Worm (Caenorhabditis elegans) whole organism, young adult: ENCODE results near the gene C01G10.18.

Experiments
- B0019.2 ChIP-seq: fragments of 200-800 bp; sonication (Bioruptor generic); conservative IDR thresholded peaks from 2 replicates; pipeline ENCODE4 v1.3.6; 2022; ENCODE audit warnings: missing genetic modification reagents, missing genetic modification characterization, missing compliant biosample characterization
- B0035.1 ChIP-seq: sonication (generic microtip); optimal IDR thresholded peaks from 2 replicates; lab custom pipeline; 2016; ENCODE audit warnings: missing genetic modification characterization, mild to moderate bottlenecking, missing compliant biosample characterization, missing genotype, missing genetic modification reagents
- F10E7.11 ChIP-seq: sonication (generic microtip); optimal IDR thresholded peaks from 2 replicates; lab custom pipeline; 2017; ENCODE audit warnings: mild to moderate bottlenecking, missing genetic modification characterization, moderate library complexity, missing compliant biosample characterization
- F23B12.7 ChIP-seq: sonication (generic microtip); optimal IDR thresholded peaks from 2 replicates; lab custom pipeline; 2017; ENCODE audit warnings: missing genetic modification characterization, mild to moderate bottlenecking, missing compliant biosample characterization, antibody characterized with exemption, moderate library complexity; ENCODE audit not compliant: insufficient read depth
- F33H1.4 ChIP-seq: fragments of 200-800 bp; sonication (Bioruptor generic); IDR thresholded peaks from 2 replicates; pipeline ENCODE4 v1.3.6; 2022; ENCODE audit warnings: missing genetic modification reagents, missing genetic modification characterization, missing compliant biosample characterization
- F49E8.2 ChIP-seq: sonication (generic microtip); optimal IDR thresholded peaks from 3 replicates; lab custom pipeline; 2017; ENCODE audit warnings: missing genetic modification characterization, mild to moderate bottlenecking, missing compliant biosample characterization, antibody characterized with exemption, moderate library complexity; ENCODE audit not compliant: insufficient read depth
- F55B11.4 ChIP-seq: sonication (generic microtip); optimal IDR thresholded peaks from 2 replicates; lab custom pipeline; 2016; ENCODE audit warnings: missing compliant biosample characterization, missing genetic modification characterization, borderline replicate concordance; ENCODE audit not compliant: insufficient read depth
- Y53F4B.3 ChIP-seq: fragments of 200-800 bp; sonication (Bioruptor generic); IDR thresholded peaks from 2 replicates; pipeline ENCODE4 v1.3.6; 2022; ENCODE audit warnings: missing genetic modification reagents, missing genetic modification characterization, missing compliant biosample characterization
- Y53G8AR.9 ChIP-seq: fragments of 200-800 bp; sonication (Bioruptor generic); conservative IDR thresholded peaks from 2 replicates; pipeline ENCODE4 v1.3.6; 2022; ENCODE audit warnings: missing genetic modification reagents, missing genetic modification characterization, missing compliant biosample characterization
- ZK185.1 ChIP-seq: sonication (generic microtip); optimal IDR thresholded peaks from 2 replicates; lab custom pipeline; 2016; ENCODE audit warnings: mild to moderate bottlenecking, missing genetic modification characterization, missing compliant biosample characterization; ENCODE audit not compliant: poor library complexity, severe bottlenecking
- atf-7 ChIP-seq: sonication (generic microtip); optimal IDR thresholded peaks from 2 replicates; lab custom pipeline; 2017; ENCODE audit warnings: mild to moderate bottlenecking, missing genetic modification characterization, missing compliant biosample characterization
- athp-1 ChIP-seq: sonication (generic microtip); optimal IDR thresholded peaks from 2 replicates; lab custom pipeline; 2017; ENCODE audit warnings: mild to moderate bottlenecking, missing genetic modification characterization, missing compliant biosample characterization
- attf-5 ChIP-seq: fragments of 200-800 bp; sonication (Bioruptor generic); optimal IDR thresholded peaks from 2 replicates; lab custom pipeline; 2018; ENCODE audit warnings: mild to moderate bottlenecking, missing genetic modification characterization, missing compliant biosample characterization
- attf-6 ChIP-seq: fragments of 200-800 bp; sonication (Bioruptor generic); IDR thresholded peaks from 2 replicates; pipeline ENCODE4 v1.3.6; 2022; ENCODE audit warnings: missing genetic modification reagents, missing genetic modification characterization, missing compliant biosample characterization
- bed-2 ChIP-seq: fragments of 200-800 bp; sonication (Bioruptor generic); IDR thresholded peaks from 2 replicates; pipeline ENCODE4 v1.3.6; 2022; ENCODE audit warnings: missing genetic modification reagents, missing genetic modification characterization, missing compliant biosample characterization
- ccch-3 ChIP-seq: fragments of 200-800 bp; sonication (Bioruptor generic); optimal IDR thresholded peaks from 2 replicates; lab custom pipeline; 2018; ENCODE audit warnings: mild to moderate bottlenecking, missing genetic modification characterization, missing compliant biosample characterization
- cebp-1 ChIP-seq, 2 experiments: fragments of 200-800 bp in 1 of 2; sonication (Bioruptor generic) in 1 of 2; sonication (generic microtip) in 1 of 2; IDR thresholded peaks in 1 of 2; optimal IDR thresholded peaks in 1 of 2; 2 replicates each; pipeline versions ENCODE4 v1.3.6 to Lab custom; 2017 to 2022; ENCODE audit warnings: missing compliant biosample characterization in 2 of 2, missing genetic modification characterization in 2 of 2, mild to moderate bottlenecking in 1 of 2, missing genetic modification reagents in 1 of 2, moderate library complexity in 1 of 2
- ceh-100 ChIP-seq: fragments of 200-800 bp; sonication (Bioruptor generic); IDR thresholded peaks from 2 replicates; pipeline ENCODE4 v1.3.6; 2022; ENCODE audit warnings: missing genetic modification reagents, missing genetic modification characterization, missing compliant biosample characterization
- ceh-79 ChIP-seq: sonication (generic microtip); optimal IDR thresholded peaks from 2 replicates; lab custom pipeline; 2017; ENCODE audit warnings: mild to moderate bottlenecking, missing genetic modification characterization, missing compliant biosample characterization
- ceh-91 ChIP-seq: fragments of 200-800 bp; sonication (Bioruptor generic); IDR thresholded peaks from 2 replicates; pipeline ENCODE4 v1.3.6; 2022; ENCODE audit warnings: missing genetic modification reagents, missing genetic modification characterization, missing compliant biosample characterization
- dox-1 ChIP-seq: fragments of 200-800 bp; sonication (Bioruptor generic); IDR thresholded peaks from 2 replicates; pipeline ENCODE4 v1.3.6; 2022; ENCODE audit warnings: missing genetic modification reagents, missing genetic modification characterization, missing compliant biosample characterization
- dpff-1 ChIP-seq: sonication (generic microtip); optimal IDR thresholded peaks from 2 replicates; lab custom pipeline; 2017; ENCODE audit warnings: mild to moderate bottlenecking, missing genetic modification characterization, missing compliant biosample characterization
- egl-44 ChIP-seq: fragments of 200-800 bp; sonication (Bioruptor generic); IDR thresholded peaks from 2 replicates; pipeline ENCODE4 v1.3.6; 2022; ENCODE audit warnings: missing genetic modification reagents, missing genetic modification characterization, missing compliant biosample characterization
- egrh-3 ChIP-seq: fragments of 200-800 bp; sonication (Bioruptor generic); IDR thresholded peaks from 2 replicates; pipeline ENCODE4 v1.3.6; 2022; ENCODE audit warnings: missing genetic modification reagents, missing genetic modification characterization, missing compliant biosample characterization
- him-1 ChIP-seq: sonication (generic microtip); optimal IDR thresholded peaks from 2 replicates; lab custom pipeline; 2016; ENCODE audit warnings: missing genotype, missing genetic modification reagents, missing genetic modification characterization, missing compliant biosample characterization
- hmg-20 ChIP-seq: fragments of 200-800 bp; sonication (Bioruptor generic); IDR thresholded peaks from 2 replicates; pipeline ENCODE4 v1.3.6; 2022; ENCODE audit warnings: missing genetic modification reagents, missing genetic modification characterization, missing compliant biosample characterization
- hsf-1 ChIP-seq: fragments of 200-800 bp; sonication (Bioruptor generic); IDR thresholded peaks from 2 replicates; pipeline ENCODE4 v1.3.6; 2022; ENCODE audit warnings: missing genetic modification reagents, missing genetic modification characterization, missing compliant biosample characterization
- lin-40 ChIP-seq: sonication (generic microtip); optimal IDR thresholded peaks from 2 replicates; lab custom pipeline; 2016; ENCODE audit warnings: missing genetic modification characterization, mild to moderate bottlenecking, missing compliant biosample characterization, missing genotype, missing genetic modification reagents
- lsl-1 ChIP-seq: fragments of 200-800 bp; sonication (Bioruptor generic); optimal IDR thresholded peaks from 2 replicates; lab custom pipeline; 2018; ENCODE audit warnings: mild to moderate bottlenecking, missing genetic modification characterization, moderate library complexity, missing compliant biosample characterization
- mcd-1 ChIP-seq: fragments of 200-800 bp; sonication (Bioruptor generic); IDR thresholded peaks from 2 replicates; pipeline ENCODE4 v1.3.6; 2022; ENCODE audit warnings: missing genetic modification reagents, missing genetic modification characterization, missing compliant biosample characterization
- nhr-120 ChIP-seq: fragments of 200-800 bp; sonication (Bioruptor generic); IDR thresholded peaks from 2 replicates; pipeline ENCODE4 v1.3.6; 2022; ENCODE audit warnings: missing genetic modification characterization, missing compliant biosample characterization
- nhr-90 ChIP-seq: sonication (generic microtip); optimal IDR thresholded peaks from 2 replicates; lab custom pipeline; 2016; ENCODE audit warnings: missing genotype, mild to moderate bottlenecking, missing genetic modification characterization, missing compliant biosample characterization
- repo-1 ChIP-seq: sonication (generic microtip); optimal IDR thresholded peaks from 2 replicates; lab custom pipeline; 2017; ENCODE audit warnings: mild to moderate bottlenecking, missing genetic modification characterization, missing compliant biosample characterization
- rpc-1 ChIP-seq, 2 experiments: fragments of 150-350 bp in 1 of 2; sonication (generic microtip) in 1 of 2; optimal IDR thresholded peaks; 2 replicates each; lab custom pipeline; 2014 to 2018; ENCODE audit warnings: missing biosample characterization in 1 of 2, missing genetic modification characterization in 1 of 2, missing genetic modification reagents in 1 of 2, missing genotype in 1 of 2
- snpc-1.3 ChIP-seq: sonication (generic microtip); optimal IDR thresholded peaks from 2 replicates; lab custom pipeline; 2017; ENCODE audit warnings: missing genetic modification characterization, mild to moderate bottlenecking, missing compliant biosample characterization, antibody characterized with exemption, moderate library complexity, missing genotype, missing genetic modification reagents; ENCODE audit not compliant: insufficient read depth
- somi-1 ChIP-seq: fragments of 200-800 bp; sonication (Bioruptor generic); optimal IDR thresholded peaks from 2 replicates; lab custom pipeline; 2018; ENCODE audit warnings: mild to moderate bottlenecking, missing genetic modification characterization, missing compliant biosample characterization
- tbx-9 ChIP-seq: sonication (generic microtip); optimal IDR thresholded peaks from 2 replicates; lab custom pipeline; 2016; ENCODE audit warnings: borderline replicate concordance, missing genetic modification characterization, inconsistent platforms, missing compliant biosample characterization
- xnd-1 ChIP-seq: sonication (generic microtip); optimal IDR thresholded peaks from 2 replicates; lab custom pipeline; 2016; ENCODE audit warnings: missing genotype, missing genetic modification reagents, missing genetic modification characterization, missing compliant biosample characterization
- zfh-2 ChIP-seq: fragments of 200-800 bp; sonication (Bioruptor generic); conservative IDR thresholded peaks from 2 replicates; pipeline ENCODE4 v1.3.6; 2022; ENCODE audit warnings: missing genetic modification reagents, missing genetic modification characterization, missing compliant biosample characterization
- ztf-18 ChIP-seq: sonication (generic microtip); optimal IDR thresholded peaks from 2 replicates; lab custom pipeline; 2016; ENCODE audit warnings: missing genotype, mild to moderate bottlenecking, missing genetic modification characterization, missing compliant biosample characterization

C01G10.18 gene

ce11 chrV:15065068-15065744, 23.3 kb downstream of the C01G10.18 start, which contains the start of gene C25D7.9:
Gene C25D7.9 (plus strand): TSS chrV:15065135.
- TF ChIP-seq dox-1 (GFP tag; lab: Robert Waterston, UW) (peak; percentile 62), cebp-1 (GFP tag; IDR thresholded peaks at IDR 0.05; lab: Robert Waterston, UW) (no peak), cebp-1 (tag; optimal IDR thresholded peaks at IDR 0.05; lab: Kevin White, UChicago) (peak; percentile 22), lin-40 (tag; lab: Kevin White, UChicago) (no peak), egrh-3 (0 out of 2 replicates have a peak, but pooled peaks have one; percentile 11), mcd-1 (GFP tag; lab: Robert Waterston, UW) (peak; percentile 42; the same call in 1 of the 2 replicates), F49E8.2 (tag; lab: Kevin White, UChicago) (no peak), hsf-1 (GFP tag; lab: Robert Waterston, UW) (no peak), ztf-18 (tag; lab: Kevin White, UChicago) (peak; percentile 84), zfh-2 (GFP tag; lab: Robert Waterston, UW) (peak; percentile 89)

ce11 chrV:15063987-15064386, 24.5 kb downstream of the C01G10.18 start, which contains the start of gene rap-2:
Gene rap-2 (minus strand): TSS chrV:15064087.
- TF ChIP-seq ceh-79 (tag; lab: Kevin White, UChicago) (no peak), dox-1 (GFP tag; lab: Robert Waterston, UW) (no peak), nhr-120 (GFP tag; lab: Robert Waterston, UW) (no peak), B0035.1 (tag; lab: Kevin White, UChicago) (no peak), ceh-100 (GFP tag; lab: Robert Waterston, UW) (no peak), him-1 (tag; lab: Kevin White, UChicago) (no peak), B0019.2 (GFP tag; lab: Robert Waterston, UW) (no peak), Y53G8AR.9 (GFP tag; lab: Robert Waterston, UW) (no peak), somi-1 (GFP tag; lab: Kevin White, UChicago) (no peak)

- TF ChIP-seq F33H1.4 (peak; percentile 55; the same call in 1 of the 2 replicates), lsl-1 (GFP tag; lab: Kevin White, UChicago) (peak; percentile 77), attf-6 (GFP tag; lab: Robert Waterston, UW) (no peak)
Observed at ce11 chrV:15060595-15060994, 27.9 kb downstream of the C01G10.18 start.

- TF ChIP-seq hmg-20 (GFP tag; lab: Robert Waterston, UW) (no peak), attf-6 (GFP tag; lab: Robert Waterston, UW) (no peak), bed-2 (GFP tag; lab: Robert Waterston, UW) (no peak), tbx-9 (no peak), egl-44 (no peak), Y53F4B.3 (GFP tag; lab: Robert Waterston, UW) (no peak), rpc-1 (optimal IDR thresholded peaks at IDR 0.05; lab: Kevin White, UChicago) (no peak), rpc-1 (tag; optimal IDR thresholded peaks at IDR 0.05; lab: Kevin White, UChicago) (no peak), nhr-90 (tag; lab: Kevin White, UChicago) (no peak), ccch-3 (GFP tag; lab: Kevin White, UChicago) (no peak), snpc-1.3 (peak; percentile 27), attf-5 (GFP tag; lab: Kevin White, UChicago) (no peak), F10E7.11 (tag; lab: Kevin White, UChicago) (no peak), repo-1 (tag; lab: Kevin White, UChicago) (no peak), ceh-91 (GFP tag; lab: Robert Waterston, UW) (peak; percentile 89), F23B12.7 (tag; lab: Kevin White, UChicago) (no peak), athp-1 (tag; lab: Kevin White, UChicago) (no peak), atf-7 (no peak), xnd-1 (tag; lab: Kevin White, UChicago) (peak; percentile 72), ZK185.1 (tag; lab: Kevin White, UChicago) (no peak), F55B11.4 (tag; lab: Kevin White, UChicago) (no peak), dpff-1 (tag; lab: Kevin White, UChicago) (no peak)
Observed at ce11 chrV:15059534-15059933, 29.0 kb downstream of the C01G10.18 start, which contains the start of the genes mcm-3 and C25D7.15. Gene mcm-3 (minus strand): TSS chrV:15059599. Gene C25D7.15 (plus strand): TSS chrV:15059808.
